Worm (Caenorhabditis elegans) whole organism, L3 larva: ENCODE results near the gene tsp-9.

ENCODE experiments used
- ama-1 ChIP-seq: fragments of 150-350 bp; optimal IDR thresholded peaks from 2 replicates; lab custom pipeline; 2018
- ceh-82 ChIP-seq: fragments of 150-350 bp; optimal IDR thresholded peaks from 2 replicates; lab custom pipeline; 2014; ENCODE audit warnings: missing biosample characterization, missing genetic modification characterization
- nhr-11 ChIP-seq: fragments of 150-350 bp; optimal IDR thresholded peaks from 2 replicates; lab custom pipeline; 2014; ENCODE audit warnings: missing biosample characterization, missing genetic modification characterization
- nhr-76 ChIP-seq: fragments of 150-350 bp; sonication (generic microtip); optimal IDR thresholded peaks from 5 replicates; lab custom pipeline; 2014; ENCODE audit warnings: missing biosample characterization, missing genetic modification characterization
- unc-62 ChIP-seq: fragments of 150-350 bp; sonication (generic microtip); optimal IDR thresholded peaks from 4 replicates; lab custom pipeline; 2014; ENCODE audit warnings: missing biosample characterization, missing genetic modification reagents, missing genetic modification characterization
- ztf-11 ChIP-seq: fragments of 150-350 bp; optimal IDR thresholded peaks from 2 replicates; lab custom pipeline; 2014; ENCODE audit warnings: missing biosample characterization, missing genetic modification characterization

DNA sequence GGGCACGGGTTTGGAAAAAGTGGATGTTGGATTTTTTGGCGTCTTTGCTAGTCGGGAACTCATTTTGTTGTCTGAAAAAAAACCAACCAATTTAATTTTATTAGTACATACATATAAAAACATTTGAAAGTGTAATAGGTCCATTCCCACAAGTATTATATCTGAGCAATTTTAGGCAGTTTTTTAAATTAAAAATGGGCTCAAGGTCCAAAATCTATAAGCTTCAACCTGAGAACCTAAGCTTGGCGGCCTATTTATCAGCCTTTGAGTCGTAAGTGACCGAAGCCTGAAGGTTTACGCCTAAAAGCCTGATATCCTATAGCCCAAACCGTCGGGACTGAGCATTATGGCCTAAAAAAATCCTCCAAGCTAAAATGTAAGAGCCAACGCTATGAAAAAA lies 27.4 kb upstream of the tsp-9 start:
- TF ChIP-seq ama-1 (lab: Kevin White, UChicago) (no peak), unc-62 (GFP tag; lab: Kevin White, UChicago) (no peak), ztf-11 (tag; lab: Kevin White, UChicago) (no peak), nhr-76 (tag; lab: Kevin White, UChicago) (no peak), nhr-11 (no peak), ceh-82 (no peak)
